Worm (Caenorhabditis elegans) whole organism, L3 larva: ENCODE results near the gene bath-20.

Experiments
- ceh-16 ChIP-seq: sonication (generic microtip); optimal IDR thresholded peaks from 2 replicates; lab custom pipeline; 2017; ENCODE audit warnings: missing biosample characterization, missing genetic modification characterization
- egl-27 ChIP-seq: sonication (generic microtip); optimal IDR thresholded peaks from 4 replicates; lab custom pipeline; 2017; ENCODE audit warnings: missing biosample characterization, missing genetic modification reagents, missing genetic modification characterization
- pqm-1 ChIP-seq: fragments of 150-350 bp; optimal IDR thresholded peaks from 2 replicates; lab custom pipeline; 2017; ENCODE audit warnings: missing biosample characterization, missing genetic modification characterization, inconsistent platforms
- skn-1 ChIP-seq: fragments of 150-350 bp; optimal IDR thresholded peaks from 2 replicates; lab custom pipeline; 2014; ENCODE audit warnings: missing biosample characterization, missing genetic modification characterization

DNA sequence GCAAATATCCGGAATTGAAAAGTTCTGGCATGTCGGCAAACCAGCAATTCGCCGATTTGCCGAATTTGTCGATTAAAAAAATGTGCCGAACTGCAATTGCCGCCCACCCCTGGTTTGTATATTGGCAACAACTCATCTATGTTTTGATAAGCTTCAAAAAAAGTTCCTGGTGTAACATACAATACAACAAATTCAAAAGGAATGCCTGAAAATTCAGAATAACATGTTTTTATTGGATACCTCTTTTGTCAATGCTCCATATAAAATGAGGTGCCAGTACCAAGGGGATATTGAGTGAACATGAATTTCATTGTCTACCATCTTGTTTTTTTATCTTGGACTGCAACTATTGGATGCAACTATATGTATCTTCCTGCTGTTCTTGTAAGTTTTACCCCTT is 38.9 kb upstream of the bath-20 start, which contains the start of gene T16A1.4:
- TF ChIP-seq pqm-1 (tag; lab: Kevin White, UChicago) (no peak), skn-1 (tag; lab: Kevin White, UChicago) (no peak), ceh-16 (no peak), egl-27 (no peak)
